Worm (Caenorhabditis elegans): ENCODE measurements around the gene nep-26.

- TF ChIP-seq skn-1 (tag; optimal IDR thresholded peaks at IDR 0.05) (no peak), ZK546.5 (tag; optimal IDR thresholded peaks at IDR 0.05) (no peak), aly-2 (tag; optimal IDR thresholded peaks at IDR 0.05) (no peak), fos-1 (tag; optimal IDR thresholded peaks at IDR 0.05) (no peak), elt-1 (tag; optimal IDR thresholded peaks at IDR 0.05) (no peak)
Observed at ce11 chrII:10329754-10330153, 29.8 kb upstream of the nep-26 start.

Data from whole organism, L3 larva.